Fruit fly (Drosophila melanogaster): Measurements from ENCODE around the gene corto.

DNA sequence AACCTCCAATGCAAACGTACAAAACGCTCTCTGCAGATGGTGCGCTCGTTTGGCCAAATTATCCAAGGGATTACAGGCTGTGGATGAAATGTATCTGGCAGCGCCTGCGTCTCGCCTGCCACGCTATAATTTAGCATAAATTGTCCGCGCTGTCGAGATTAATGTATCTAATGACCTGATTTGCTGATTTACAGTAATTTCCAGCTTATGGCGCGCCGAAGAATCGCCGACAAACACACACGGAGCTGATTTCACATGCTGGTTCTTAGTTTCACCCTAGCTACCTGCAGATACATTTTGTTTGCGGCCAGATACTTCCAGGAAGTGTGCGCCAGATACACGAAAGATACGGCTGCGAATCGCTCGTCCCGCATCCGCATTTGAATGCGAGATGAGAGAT lies 7.4 kb upstream of the corto start:
- no peak for TF ChIP-seq Dll (optimal IDR thresholded peaks at IDR 0.05)
- TF ChIP-seq psq (optimal IDR thresholded peaks at IDR 0.05), result no peak

Measured in whole organism.